Worm (Caenorhabditis elegans): Measurements from ENCODE around the gene F45E10.2.

F45E10.2 gene

DNA sequence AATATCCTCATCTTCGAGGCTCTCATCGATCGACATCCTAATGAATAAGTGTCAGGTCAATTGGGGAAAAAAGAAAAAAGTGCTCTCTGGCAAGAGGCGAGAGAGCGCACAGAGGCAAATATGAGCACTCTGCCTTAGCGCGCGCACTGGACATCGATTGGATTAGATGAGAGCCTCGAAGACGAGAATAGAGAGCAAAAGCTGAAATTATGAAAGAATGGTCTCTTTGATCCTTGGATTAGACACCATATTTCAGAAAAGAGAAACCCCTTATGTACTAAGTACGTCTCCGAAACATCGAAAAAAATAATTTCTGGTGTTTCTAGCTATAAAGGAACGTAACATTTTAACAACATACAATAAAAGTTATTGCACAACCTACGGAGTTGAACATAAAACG is at the start of gene F45E10.2:
Gene F45E10.2, minus strand, starts transcription at position 101 of the 400 bp plus-strand sequence.
- TF ChIP-seq nhr-11 (tag; optimal IDR thresholded peaks at IDR 0.05) (no peak), zip-5 (tag; optimal IDR thresholded peaks at IDR 0.05) (no peak), lim-6 (tag; optimal IDR thresholded peaks at IDR 0.05) (no peak), ceh-6 (GFP tag; optimal IDR thresholded peaks at IDR 0.05) (no peak), syd-9 (tag; optimal IDR thresholded peaks at IDR 0.05) (no peak), dmd-4 (tag; optimal IDR thresholded peaks at IDR 0.05; ENCODE audit: borderline replicate concordance) (no peak), ceh-14 (tag; optimal IDR thresholded peaks at IDR 0.05) (no peak), eyg-1 (tag; optimal IDR thresholded peaks at IDR 0.05) (no peak), sox-4 (tag; optimal IDR thresholded peaks at IDR 0.05) (no peak), unc-86 (tag; optimal IDR thresholded peaks at IDR 0.05) (no peak), T23F11.4 (GFP tag; optimal IDR thresholded peaks at IDR 0.05) (no peak), unc-55 (GFP tag; optimal IDR thresholded peaks at IDR 0.05) (no peak), pag-3 (tag; optimal IDR thresholded peaks at IDR 0.05; ENCODE audit: borderline replicate concordance) (no peak), C38D4.7 (GFP tag; optimal IDR thresholded peaks at IDR 0.05) (no peak), npax-4 (tag; optimal IDR thresholded peaks at IDR 0.05) (no peak)

DNA sequence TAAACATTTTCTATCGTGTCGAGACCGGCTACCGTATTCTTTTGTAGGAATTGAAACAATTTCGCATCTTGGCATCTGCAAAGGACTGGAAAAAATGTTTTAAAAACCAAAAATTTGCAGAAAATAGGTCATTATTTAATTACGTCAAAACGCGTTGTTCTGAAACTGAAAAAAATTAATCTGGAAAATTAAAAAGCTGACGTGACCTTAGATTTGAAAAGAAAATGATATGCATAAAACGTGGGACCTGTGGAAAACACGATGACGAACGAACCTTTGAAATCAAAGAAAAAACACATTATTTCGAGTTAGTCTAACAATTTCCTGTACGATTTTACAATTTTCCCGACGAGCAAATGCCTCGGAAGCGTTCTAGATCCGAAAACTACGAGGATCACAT is 49.0 kb upstream of the F45E10.2 start, which contains the start of gene C09H10.9:
Gene C09H10.9, plus strand, starts transcription at position 301 of the 400 bp plus-strand sequence.
- TF ChIP-seq tbx-2 (tag; optimal IDR thresholded peaks at IDR 0.05), result no peak
- no peak for TF ChIP-seq fax-1 (tag; optimal IDR thresholded peaks at IDR 0.05)
- TF ChIP-seq ceh-19 (GFP tag; optimal IDR thresholded peaks at IDR 0.05), result no peak
- no peak for TF ChIP-seq npax-4 (tag; optimal IDR thresholded peaks at IDR 0.05)
- no peak for TF ChIP-seq unc-42 (tag; optimal IDR thresholded peaks at IDR 0.05)
- no peak for TF ChIP-seq ceh-45 (GFP tag; IDR thresholded peaks at IDR 0.05)
- TF ChIP-seq K09A11.1 (tag; optimal IDR thresholded peaks at IDR 0.05; ENCODE audit: insufficient read depth), result no peak
- TF ChIP-seq hlh-13 (GFP tag; optimal IDR thresholded peaks at IDR 0.05), result no peak

- no peak for TF ChIP-seq unc-42 (tag; optimal IDR thresholded peaks at IDR 0.05)
Measured at ce11 chrII:11103657-11104056, 48.5 kb upstream of the F45E10.2 start, which contains the start of gene C09H10.5. C09H10.5 (minus strand) TSS chrII:11103757.

DNA sequence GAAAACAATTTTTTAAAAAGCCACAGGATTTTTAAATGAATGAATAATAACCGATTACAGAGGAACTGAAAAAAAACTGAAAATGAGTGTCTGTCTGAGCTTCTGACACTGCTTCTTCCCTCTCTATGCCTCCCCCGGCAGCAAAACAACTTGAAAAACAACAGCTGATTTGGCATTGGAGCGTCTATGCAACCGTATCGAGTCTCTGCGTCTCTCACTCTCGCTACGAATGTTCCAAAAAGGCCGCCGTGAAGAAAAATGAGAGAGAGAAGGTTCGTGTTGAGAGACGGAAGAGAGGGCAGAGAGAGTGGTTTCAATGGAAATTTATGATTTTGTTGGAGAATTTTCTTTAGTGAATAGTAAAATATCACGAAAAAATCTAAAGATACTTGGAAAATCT is 47.9 kb upstream of the F45E10.2 start:
- peak; percentile 66 for TF ChIP-seq hlh-30 (tag; optimal IDR thresholded peaks at IDR 0.05; ENCODE audit: insufficient read depth)
- no peak for TF ChIP-seq unc-42 (tag; optimal IDR thresholded peaks at IDR 0.05)
- peak; percentile 63 for TF ChIP-seq nfya-1 (tag; optimal IDR thresholded peaks at IDR 0.05)

DNA sequence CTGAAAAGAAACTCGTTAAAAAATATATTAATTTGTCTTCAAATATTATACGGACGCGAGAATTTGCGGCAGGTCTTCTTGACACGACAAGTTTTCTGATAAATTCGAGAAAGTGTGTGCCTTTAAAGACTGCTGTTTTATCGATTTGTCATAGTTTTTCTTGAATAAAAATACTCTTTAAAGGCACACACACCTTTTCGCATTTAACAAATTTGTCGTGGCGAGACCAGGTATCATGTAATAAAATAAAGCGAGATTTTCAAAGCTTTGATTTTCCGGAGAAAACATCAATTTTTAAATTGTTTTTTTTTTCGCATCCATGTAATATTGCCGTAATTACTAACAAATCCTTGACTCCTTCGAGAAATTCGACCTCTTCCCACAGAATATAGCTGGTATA is 46.0 kb upstream of the F45E10.2 start:
- no peak for TF ChIP-seq elt-2 (tag; optimal IDR thresholded peaks at IDR 0.05)
- no peak for TF ChIP-seq ama-1 (optimal IDR thresholded peaks at IDR 0.05)
- TF ChIP-seq hlh-8 (tag; optimal IDR thresholded peaks at IDR 0.05), result no peak
- no peak for TF ChIP-seq madf-2 (tag; optimal IDR thresholded peaks at IDR 0.05)
- TF ChIP-seq tbx-7 (tag; optimal IDR thresholded peaks at IDR 0.05), result no peak
- TF ChIP-seq eyg-1 (tag; optimal IDR thresholded peaks at IDR 0.05), result no peak
- TF ChIP-seq unc-55 (GFP tag; optimal IDR thresholded peaks at IDR 0.05), result no peak
- no peak for TF ChIP-seq che-1 (tag; optimal IDR thresholded peaks at IDR 0.05)
- TF ChIP-seq pax-1 (tag; optimal IDR thresholded peaks at IDR 0.05), result no peak
- no peak for TF ChIP-seq odd-2 (tag; optimal IDR thresholded peaks at IDR 0.05)
- no peak for TF ChIP-seq dve-1 (tag; optimal IDR thresholded peaks at IDR 0.05)
- no peak for TF ChIP-seq ztf-16 (tag; optimal IDR thresholded peaks at IDR 0.05)
- no peak for TF ChIP-seq unc-86 (tag; optimal IDR thresholded peaks at IDR 0.05)
- TF ChIP-seq elt-4 (tag; optimal IDR thresholded peaks at IDR 0.05), result no peak
- no peak for TF ChIP-seq pha-4 (tag; optimal IDR thresholded peaks at IDR 0.05)
- no peak for TF ChIP-seq pag-3 (tag; optimal IDR thresholded peaks at IDR 0.05; ENCODE audit: borderline replicate concordance)
- no peak for TF ChIP-seq sdc-2 (tag; optimal IDR thresholded peaks at IDR 0.05)
- TF ChIP-seq ceh-2 (tag; optimal IDR thresholded peaks at IDR 0.05), result no peak
- no peak for TF ChIP-seq tbx-2 (tag; optimal IDR thresholded peaks at IDR 0.05)
- TF ChIP-seq syd-9 (tag; optimal IDR thresholded peaks at IDR 0.05), result no peak

All from whole organism, late embryonic.